Fruit fly (Drosophila melanogaster) S2 (cell line): ENCODE results near the gene CG3091.
A peak's percentile ranks its signal among the peaks of the same experiment; 100 is the strongest.

Experiments used
- CG8478 ChIP-seq: fragments of >200 bp; optimal IDR thresholded peaks from 2 replicates; lab custom pipeline; 2018
- CTCF ChIP-seq, 2 experiments: fragments of >200 bp; optimal IDR thresholded peaks; 2 replicates each; lab custom pipeline; 2018

The CG3091 gene

DNA sequence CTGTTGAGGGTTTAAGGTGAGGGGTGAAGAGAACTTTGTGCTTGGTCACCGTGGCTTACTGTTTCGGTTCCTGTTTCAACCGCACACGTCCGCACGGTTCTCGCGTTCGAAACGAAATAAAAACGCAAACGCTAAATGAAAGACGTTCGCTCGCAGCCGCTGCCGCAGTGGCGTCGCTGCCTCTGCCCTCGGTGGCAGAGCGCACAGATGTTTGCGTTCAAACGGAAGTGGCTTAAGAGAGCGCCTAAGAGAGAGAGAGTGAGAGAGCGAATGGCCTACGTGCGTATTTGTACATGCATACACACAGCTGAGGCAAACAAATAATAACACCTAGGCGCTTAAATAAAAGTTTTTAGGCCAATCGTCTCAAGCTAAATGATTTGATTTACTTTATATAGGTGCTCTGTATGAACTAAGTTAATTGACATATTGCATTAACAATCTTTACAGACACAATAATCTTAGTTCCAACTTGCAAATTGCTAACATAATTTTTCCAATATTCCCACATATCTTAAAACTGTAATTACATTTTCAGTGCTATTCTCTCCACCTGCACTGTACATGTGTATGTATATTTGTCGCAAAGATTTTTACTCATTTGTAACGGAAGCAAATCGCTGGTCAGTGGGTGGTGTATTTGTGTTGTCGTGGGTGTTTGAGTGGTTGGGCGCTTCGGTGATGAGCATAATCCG, 39.4 kb upstream of the CG3091 start, which contains the start of gene CG2865:
CG2865 (minus strand) TSS at position 118 of the 695 bp plus-strand sequence.
- TF ChIP-seq CTCF (optimal IDR thresholded peaks at IDR 0.05; lab: Kevin White, UChicago), result no peak
- TF ChIP-seq CG8478 (lab: Kevin White, UChicago), result no peak

DNA sequence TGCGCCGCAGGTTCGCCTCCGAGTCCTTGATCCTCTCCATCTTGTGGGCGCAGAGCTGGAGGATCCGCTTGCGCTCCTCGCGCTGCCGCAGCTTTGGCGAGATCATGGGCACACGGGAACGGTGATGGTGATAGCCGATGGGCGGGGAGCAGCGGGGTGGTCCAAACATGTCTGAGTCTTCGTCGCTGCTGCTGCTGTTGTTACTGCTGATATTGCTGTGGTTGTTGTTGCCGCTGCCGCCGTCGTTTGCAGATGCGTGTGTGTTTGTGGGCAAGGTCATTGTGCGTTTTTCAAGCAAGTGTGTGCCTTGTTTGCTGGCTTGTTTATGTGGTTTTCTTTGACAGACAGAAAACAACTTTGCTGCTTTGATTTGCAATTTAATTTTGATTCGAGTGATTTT, 38.4 kb upstream of the CG3091 start:
- TF ChIP-seq CG8478 (lab: Kevin White, UChicago) (no peak), CTCF (optimal IDR thresholded peaks at IDR 0.05; lab: Kevin White, UChicago) (no peak)

DNA sequence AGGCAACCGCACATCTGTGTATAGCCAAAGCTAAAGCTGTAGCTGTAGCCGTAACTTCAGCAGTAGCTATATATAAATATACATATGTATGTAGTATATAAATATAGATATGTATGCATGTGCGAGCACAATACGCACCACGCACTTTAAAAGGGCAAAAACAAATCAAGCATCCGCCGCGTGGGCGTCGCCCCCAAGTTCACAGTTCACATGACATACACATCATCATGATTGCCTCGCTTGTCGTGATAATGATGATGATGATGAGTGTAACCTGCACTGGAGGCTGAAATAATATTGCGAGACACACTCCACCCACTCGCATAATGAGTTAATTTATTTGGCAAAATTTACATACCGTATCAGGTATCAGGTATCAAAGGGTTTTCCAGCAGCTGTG, 37.0 kb upstream of the CG3091 start:
- TF ChIP-seq CG8478 (lab: Kevin White, UChicago) (no peak), CTCF (optimal IDR thresholded peaks at IDR 0.05; lab: Kevin White, UChicago) (no peak)

DNA sequence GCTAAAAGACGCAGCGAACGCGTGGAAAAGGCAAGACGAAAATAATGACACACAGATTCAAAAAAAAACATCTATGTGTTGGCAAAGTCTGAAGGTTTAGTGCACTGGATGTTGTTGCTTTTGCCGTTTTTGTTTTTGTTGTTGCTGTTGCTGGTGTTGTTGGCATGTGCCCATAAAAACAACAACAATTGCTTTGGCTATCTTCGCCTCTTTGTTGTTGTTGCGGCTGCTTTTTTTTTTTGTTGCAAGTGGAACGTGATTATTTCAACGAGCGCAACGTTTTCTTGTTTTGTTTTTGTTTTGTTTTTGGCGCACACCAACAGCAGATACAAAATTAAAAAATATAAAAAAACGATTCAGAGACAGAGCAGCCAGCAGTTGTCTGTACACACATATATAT, 35.1 kb upstream of the CG3091 start:
- no peak for TF ChIP-seq CTCF (optimal IDR thresholded peaks at IDR 0.05; lab: Kevin White, UChicago)
- no peak for TF ChIP-seq CG8478 (lab: Kevin White, UChicago)

DNA sequence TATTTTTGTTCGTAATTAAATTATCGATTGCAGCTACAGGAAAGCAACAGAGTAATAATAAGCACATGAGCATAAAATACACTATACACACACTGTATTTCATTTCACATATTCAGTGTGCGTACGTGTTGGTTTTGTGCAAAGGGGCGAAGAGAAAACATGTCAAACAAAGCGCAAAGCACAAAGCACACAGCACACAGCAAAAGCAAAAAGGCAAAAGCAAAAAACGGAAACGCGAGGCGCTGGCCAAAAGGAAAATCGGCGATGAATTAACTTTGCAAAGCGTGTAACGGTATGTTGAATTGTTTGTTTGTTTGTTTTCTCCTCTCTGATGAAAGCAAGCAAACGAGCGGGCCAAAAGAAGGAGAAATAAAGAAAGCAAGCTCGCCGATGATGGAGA, 34.3 kb upstream of the CG3091 start:
- TF ChIP-seq CG8478 (lab: Kevin White, UChicago) (no peak), CTCF (optimal IDR thresholded peaks at IDR 0.05; lab: Kevin White, UChicago) (no peak)

DNA sequence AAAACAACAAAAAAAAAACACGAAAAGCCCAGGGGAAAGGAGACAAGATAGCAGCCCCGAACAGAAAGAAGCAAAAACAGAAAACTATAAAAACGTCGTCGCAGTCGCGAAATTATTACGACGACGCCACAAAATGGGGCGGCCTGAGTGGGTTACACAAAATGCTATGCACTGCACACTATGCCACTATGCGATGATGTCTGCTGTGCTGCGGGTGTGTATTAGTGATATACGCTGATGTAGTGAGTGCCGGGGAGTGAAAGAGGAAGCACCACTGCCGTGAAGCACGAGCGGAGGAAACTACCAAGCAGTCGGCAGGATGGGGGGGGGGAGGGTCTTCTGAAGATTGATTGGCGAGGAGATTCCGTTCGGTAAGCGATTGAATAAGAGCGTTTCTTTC, 33.0 kb upstream of the CG3091 start:
- TF ChIP-seq CTCF (optimal IDR thresholded peaks at IDR 0.05; lab: Kevin White, UChicago) (no peak), CG8478 (lab: Kevin White, UChicago) (no peak)

DNA sequence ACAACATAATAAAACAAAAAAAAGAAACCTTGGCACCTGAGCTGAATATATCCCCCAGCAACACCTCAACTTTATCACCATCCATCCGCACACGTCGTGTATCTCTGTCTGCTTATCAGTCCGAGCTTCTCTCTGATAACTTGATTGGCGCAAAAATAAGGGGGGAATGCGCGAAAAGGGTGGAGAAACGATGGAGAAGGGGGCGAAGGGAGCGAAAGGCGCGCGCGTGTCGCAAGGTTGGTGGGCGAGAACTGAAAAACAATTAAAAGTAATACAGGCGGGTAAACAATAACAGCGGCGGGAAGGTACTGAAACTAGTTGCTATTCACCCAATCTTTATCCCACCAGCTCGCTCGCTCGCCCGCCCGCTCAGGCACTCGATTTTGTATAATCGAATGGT, 32.3 kb upstream of the CG3091 start:
- TF ChIP-seq CG8478 (lab: Kevin White, UChicago), result no peak
- TF ChIP-seq CTCF (optimal IDR thresholded peaks at IDR 0.05; lab: Kevin White, UChicago), result no peak

DNA sequence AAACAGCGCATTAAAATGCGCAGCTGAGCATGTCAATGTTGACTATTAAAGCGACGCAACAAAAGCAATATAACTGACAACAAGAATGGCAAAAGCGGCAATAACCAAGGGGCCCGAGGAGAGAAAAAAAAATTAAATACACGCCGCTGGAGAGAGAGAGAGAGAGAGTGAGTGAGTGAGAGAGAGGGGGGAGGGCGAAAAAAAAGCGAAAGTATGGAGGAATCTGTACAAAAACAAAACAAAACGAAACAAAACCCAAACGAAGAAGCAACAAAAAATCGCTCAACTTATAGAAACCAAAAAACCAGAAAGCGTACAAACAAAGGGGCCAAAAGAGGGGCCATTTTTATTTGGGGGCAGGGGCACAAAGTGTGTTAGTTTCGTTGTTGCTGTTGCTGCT, 29.5 kb upstream of the CG3091 start:
- no peak for TF ChIP-seq CG8478 (lab: Kevin White, UChicago)
- TF ChIP-seq CTCF (optimal IDR thresholded peaks at IDR 0.05; lab: Kevin White, UChicago), result no peak

DNA sequence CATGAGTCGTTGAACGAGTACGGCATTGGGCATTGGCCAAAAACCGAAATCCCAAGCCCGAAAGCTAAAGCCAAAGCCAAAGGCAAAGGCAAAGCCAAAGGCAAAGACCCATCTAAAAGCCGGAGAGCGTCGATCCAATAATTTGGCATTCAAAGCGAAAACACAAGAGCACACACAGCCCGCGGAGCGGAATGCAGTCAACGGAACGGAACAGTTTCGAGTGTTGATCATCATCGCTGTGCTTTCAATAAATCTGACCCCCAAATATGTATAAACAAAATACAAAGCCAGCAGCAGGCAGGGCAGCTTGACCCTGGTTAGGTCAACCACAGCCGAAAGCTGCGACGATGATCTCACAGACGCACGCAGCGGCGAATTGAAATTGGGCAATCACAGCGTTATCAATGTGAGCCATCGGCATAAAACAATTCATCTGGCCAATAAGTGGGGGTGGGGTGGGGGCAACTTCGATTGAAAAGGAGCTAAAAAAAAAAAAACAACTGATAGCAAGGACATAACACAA, 24.8 kb upstream of the CG3091 start:
- no peak for TF ChIP-seq CG8478 (lab: Kevin White, UChicago)
- TF ChIP-seq CTCF (optimal IDR thresholded peaks at IDR 0.05; lab: Kevin White, UChicago), result no peak

DNA sequence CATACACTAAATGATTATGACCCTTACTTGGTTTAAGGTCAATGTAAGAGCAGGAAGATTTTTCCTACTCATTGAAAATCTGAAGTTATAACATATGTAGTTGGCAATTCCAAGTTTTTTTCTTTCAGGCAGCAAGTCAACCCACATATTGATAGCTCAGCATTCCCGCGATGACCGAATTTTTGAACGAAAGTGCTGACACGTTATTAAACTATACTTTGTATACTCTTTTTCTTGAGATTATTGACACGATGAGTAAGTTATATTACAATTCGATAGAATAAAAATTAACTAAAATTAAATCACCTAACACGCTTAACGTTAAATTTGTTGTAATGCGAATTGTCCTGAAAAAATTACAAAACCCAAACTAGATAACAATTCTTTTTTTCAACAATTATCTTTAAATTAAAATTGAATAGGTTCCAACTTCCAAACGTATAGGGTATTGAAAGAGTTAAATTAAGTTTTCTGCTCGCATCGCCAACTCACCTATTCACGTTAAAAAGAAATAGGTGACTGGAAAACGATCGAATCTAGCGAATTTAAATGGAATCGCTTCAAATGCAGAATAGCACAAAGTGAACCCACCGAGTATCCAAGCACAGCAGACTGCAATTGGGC, 21.4 kb upstream of the CG3091 start, which contains the start of gene Vml:
Vml (plus strand) TSS at position 574 of the 624 bp plus-strand sequence.
- TF ChIP-seq CG8478 (lab: Kevin White, UChicago), result no peak
- no peak for TF ChIP-seq CTCF (optimal IDR thresholded peaks at IDR 0.05; lab: Kevin White, UChicago)

DNA sequence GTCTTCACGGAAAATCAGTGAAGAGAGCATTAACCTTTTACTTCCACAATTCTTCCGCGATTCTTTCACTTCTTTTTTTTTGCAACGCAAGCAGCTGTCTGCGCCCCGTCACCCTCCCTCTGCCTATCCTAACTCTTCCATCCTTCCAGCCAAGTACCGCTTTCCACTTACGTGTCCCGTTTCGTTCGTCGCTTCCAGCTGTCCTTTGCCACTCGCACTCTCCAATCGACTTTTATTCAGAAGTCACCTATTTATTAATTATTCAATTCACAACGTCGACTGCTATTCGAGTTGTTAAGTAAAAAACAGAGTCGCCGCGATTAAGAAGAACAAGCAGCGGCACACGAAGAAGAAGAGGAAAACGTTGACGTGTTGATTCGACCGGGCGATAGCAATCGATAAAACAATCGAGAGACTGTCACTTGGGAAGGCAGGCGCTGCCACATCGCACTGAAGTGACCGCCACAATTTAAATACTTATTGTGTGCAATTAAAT, 20.8 kb upstream of the CG3091 start, which contains the start of gene Grp170:
Grp170 (minus strand) TSS at position 365 of the 496 bp plus-strand sequence.
- no peak for TF ChIP-seq CTCF (optimal IDR thresholded peaks at IDR 0.05; lab: Kevin White, UChicago)
- no peak for TF ChIP-seq CG8478 (lab: Kevin White, UChicago)

DNA sequence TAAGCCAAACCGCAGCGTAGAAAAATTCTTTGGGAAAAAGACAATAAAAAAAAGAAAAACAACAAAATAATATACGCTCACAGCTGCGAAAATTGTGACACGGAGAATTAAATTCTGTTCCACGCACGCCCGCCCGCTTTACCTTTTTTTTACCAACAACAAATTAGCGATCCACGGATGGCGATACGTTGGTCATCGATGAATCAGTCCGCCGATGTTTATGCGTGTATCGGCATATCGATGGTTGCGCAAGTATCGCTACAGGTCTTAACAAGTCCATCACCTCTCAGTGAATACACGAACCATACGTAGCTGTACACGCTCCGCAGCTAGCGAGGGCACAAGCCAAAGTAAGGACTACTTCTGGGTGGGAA, 16.5 kb upstream of the CG3091 start, which contains the start of gene CG2924:
CG2924 (minus strand) TSS at position 205 of the 374 bp plus-strand sequence.
- TF ChIP-seq CG8478 (lab: Kevin White, UChicago) (no peak), CTCF (optimal IDR thresholded peaks at IDR 0.05; lab: Kevin White, UChicago) (peak; percentile 76 to 78)

DNA sequence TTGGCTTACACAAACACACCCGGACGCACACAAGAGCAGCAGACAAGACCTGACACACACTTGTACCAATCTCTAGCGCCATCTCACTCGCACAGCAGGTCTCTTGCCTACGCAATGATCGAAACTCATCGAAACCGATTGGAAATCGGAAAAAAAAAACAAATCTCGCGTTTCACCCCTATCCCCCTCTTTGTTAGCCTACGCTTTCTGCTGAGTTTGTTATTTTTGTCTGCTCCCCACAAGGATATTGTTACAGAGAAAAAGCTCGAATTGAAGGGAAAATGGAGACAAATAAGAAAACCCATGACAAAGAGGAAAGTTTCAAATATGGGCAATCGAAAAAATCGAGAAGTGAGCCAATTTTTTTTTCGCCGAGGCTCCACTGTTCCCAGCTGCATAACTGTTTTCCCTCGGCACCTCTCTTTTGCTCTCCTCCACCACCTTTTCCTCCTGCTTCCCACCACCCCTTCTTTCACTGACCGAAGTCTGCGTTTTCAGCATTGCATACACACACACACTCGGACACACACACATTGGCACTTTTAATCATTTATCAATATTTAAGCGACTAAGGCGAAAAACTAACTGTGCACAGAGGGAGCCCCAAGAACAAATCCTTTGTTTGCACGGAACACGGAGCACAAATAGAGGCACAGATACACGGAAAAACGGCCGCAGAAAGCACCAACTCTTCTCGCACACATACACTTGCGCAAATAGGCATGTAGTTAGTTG, 16.0 kb upstream of the CG3091 start:
- TF ChIP-seq CG8478 (lab: Kevin White, UChicago), result no peak
- TF ChIP-seq CTCF (optimal IDR thresholded peaks at IDR 0.05; lab: Kevin White, UChicago), result no peak

DNA sequence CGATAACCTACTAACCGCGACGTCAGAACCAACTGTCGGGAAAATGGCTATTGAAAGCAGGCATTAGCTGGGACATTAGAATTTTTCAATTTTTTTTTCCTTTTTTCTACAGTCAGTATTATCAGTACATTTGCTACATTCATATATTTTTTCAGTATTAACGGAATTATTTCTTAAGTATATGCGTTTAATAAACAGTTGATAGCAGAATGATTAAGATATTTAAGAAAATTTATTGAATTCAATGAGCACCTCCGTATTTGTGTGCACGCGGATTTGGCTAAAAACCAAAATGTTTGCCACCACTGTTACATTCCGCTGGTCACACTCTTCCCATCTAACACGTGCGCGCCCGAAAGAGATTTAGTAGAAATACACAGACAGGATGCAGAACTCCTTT, 8.5 kb upstream of the CG3091 start, which contains the start of the genes temp and CG3071:
temp (minus strand) TSS at position 5 of the 400 bp plus-strand sequence.
CG3071 (plus strand) TSS at position 327 of the 400 bp plus-strand sequence.
- TF ChIP-seq CG8478 (lab: Kevin White, UChicago) (no peak), CTCF (optimal IDR thresholded peaks at IDR 0.05; lab: Kevin White, UChicago) (no peak)
